Fruit fly (Drosophila melanogaster): ENCODE data around the gene croc.

The croc gene

DNA sequence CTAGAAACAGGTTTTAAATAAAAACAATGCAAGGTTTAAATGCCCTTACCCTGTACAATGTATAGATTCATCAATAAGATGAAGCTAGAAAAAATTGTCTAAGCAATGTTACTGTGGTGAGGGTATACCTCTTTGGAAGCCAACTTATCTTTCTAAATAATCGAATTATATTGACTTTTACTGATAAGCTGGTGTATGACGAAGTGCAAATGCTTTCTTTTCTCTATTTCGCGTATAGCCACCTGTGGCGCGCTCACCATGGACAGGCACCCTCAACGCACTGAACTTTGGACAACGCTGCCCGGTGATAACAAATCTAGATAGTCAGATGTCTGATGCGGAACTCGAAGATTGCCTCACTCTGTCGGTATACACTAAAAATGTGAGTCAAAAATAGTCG lies 25.6 kb upstream of the croc start:
- TF ChIP-seq EcR (GFP tag; optimal IDR thresholded peaks at IDR 0.05): no peak
- TF ChIP-seq psq (optimal IDR thresholded peaks at IDR 0.05): no peak
- TF ChIP-seq CG8478 (optimal IDR thresholded peaks at IDR 0.05): no peak
- no peak for TF ChIP-seq Dll (optimal IDR thresholded peaks at IDR 0.05)
- no peak for TF ChIP-seq usp (GFP tag; optimal IDR thresholded peaks at IDR 0.05)
- no peak for TF ChIP-seq pan (optimal IDR thresholded peaks at IDR 0.05)

DNA sequence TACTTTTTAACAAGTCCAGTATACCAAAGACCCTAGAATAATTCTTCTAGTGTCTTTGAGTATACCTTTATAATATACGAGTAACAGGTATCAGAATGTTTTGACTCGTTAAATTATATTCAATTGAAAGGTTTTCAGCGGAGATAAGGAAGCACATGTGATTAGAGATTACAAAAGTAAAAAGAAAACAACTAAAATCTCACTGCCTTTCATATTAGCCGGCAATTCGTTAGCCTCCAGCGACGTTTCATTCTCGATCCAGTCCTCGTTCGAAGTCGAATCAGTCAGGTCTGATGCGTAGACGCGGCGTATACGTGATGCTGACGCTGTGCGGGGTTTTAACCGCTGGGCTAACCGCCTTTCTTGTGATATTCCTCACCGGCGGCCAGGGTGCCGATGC lies 24.9 kb upstream of the croc start, which contains the start of gene Est-Q:
Est-Q (plus strand) TSS at position 250 of the 400 bp plus-strand sequence.
- no peak for TF ChIP-seq psq (optimal IDR thresholded peaks at IDR 0.05)
- no peak for TF ChIP-seq Dll (optimal IDR thresholded peaks at IDR 0.05)
- TF ChIP-seq EcR (GFP tag; optimal IDR thresholded peaks at IDR 0.05): no peak
- TF ChIP-seq usp (GFP tag; optimal IDR thresholded peaks at IDR 0.05): no peak
- TF ChIP-seq pan (optimal IDR thresholded peaks at IDR 0.05): no peak
- TF ChIP-seq CG8478 (optimal IDR thresholded peaks at IDR 0.05): no peak

DNA sequence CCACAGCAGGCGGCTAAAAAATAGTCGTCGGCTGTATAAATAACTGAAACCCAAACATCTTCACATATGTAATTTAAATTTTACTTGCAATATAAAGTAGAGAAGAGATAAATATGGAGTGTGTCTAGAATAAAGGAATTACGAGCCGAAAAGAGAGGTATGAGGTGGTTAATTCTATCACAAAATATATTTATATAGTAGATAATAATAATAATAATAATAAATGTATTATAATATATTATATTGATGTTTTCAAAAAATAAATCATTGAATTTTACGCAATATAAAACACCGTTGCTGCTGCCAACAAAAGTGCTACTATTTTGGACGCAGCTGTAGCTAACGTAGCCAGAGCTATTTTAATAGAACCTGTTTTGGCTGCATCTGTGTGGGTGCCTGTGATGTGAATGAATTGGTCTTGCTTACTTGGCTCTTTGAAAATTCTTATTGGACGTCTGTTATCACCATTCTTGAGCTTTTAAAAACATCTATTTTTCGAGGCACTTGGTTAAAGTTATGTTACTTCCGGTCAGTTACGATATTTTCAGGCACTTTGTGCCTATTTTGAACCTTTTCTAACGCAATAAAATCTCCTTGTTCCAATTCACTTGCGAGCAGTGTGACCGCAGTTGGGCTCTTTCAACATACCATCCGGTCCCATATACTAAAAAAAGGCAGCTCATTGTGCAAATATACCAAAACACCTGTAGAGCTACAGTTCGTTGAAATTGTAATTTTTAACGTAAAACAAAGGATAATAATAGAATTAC lies 20.8 kb upstream of the croc start, which contains the start of gene Hr78:
Hr78 (minus strand) TSS at position 630 of the 770 bp plus-strand sequence.
- no peak for TF ChIP-seq usp (GFP tag; optimal IDR thresholded peaks at IDR 0.05)
- no peak for TF ChIP-seq psq (optimal IDR thresholded peaks at IDR 0.05)
- TF ChIP-seq EcR (GFP tag; optimal IDR thresholded peaks at IDR 0.05): no peak
- no peak for TF ChIP-seq pan (optimal IDR thresholded peaks at IDR 0.05)
- no peak for TF ChIP-seq Dll (optimal IDR thresholded peaks at IDR 0.05)
- TF ChIP-seq CG8478 (optimal IDR thresholded peaks at IDR 0.05): no peak

DNA sequence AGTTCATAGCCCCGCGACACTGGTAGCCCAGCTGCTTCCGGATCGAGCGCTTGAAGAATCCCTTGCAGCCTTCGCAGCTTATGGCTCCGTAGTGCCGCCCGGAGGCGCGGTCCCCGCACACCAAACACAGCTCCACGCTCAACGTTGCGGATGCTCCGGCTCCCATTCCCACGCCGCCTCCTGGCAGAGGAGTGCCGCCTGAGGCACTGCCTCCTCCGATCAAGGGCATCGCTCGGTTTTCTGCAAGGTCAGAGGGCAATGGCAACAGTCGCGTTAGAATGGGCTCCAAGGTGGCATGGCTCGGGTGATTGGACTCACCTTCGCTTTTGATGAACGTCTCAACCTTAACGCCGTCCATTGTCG lies 20.2 kb upstream of the croc start:
- TF ChIP-seq psq (optimal IDR thresholded peaks at IDR 0.05): no peak
- TF ChIP-seq pan (optimal IDR thresholded peaks at IDR 0.05): no peak
- no peak for TF ChIP-seq EcR (GFP tag; optimal IDR thresholded peaks at IDR 0.05)
- TF ChIP-seq CG8478 (optimal IDR thresholded peaks at IDR 0.05): no peak

DNA sequence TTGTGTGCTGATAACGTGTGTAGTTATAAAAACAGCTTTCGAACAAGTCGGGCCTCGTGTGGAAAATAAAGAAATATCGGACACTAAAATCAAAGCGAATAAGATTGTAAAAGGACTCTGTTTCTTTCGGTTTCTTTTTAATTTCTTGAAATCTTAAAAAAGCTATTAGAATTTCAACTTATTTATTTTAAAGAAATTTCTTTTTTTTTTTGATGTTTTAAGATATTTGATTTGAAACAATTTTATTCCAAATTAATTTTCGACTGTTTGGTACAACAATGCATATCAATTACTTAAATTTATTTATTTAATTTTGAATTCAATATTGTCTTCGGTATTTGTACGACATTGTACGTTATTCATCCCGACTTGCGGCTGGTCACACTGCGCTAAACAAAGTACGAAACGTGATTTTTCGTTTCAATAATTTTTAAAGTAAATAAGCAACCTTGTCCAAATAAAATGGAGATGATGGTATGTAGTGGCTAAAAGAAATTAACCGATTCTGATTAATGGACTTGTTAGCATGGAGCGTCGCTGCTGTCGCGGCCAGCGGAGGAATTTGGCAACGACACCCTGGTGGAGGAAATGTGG lies 16.5 kb upstream of the croc start, which contains the start of the genes CG7202 and CG7519:
CG7202 (minus strand) TSS at position 51 of the 594 bp plus-strand sequence.
CG7519 (plus strand) TSS at position 361 of the 594 bp plus-strand sequence.
- TF ChIP-seq pan (optimal IDR thresholded peaks at IDR 0.05): no peak
- TF ChIP-seq usp (GFP tag; optimal IDR thresholded peaks at IDR 0.05): no peak
- no peak for TF ChIP-seq Dll (optimal IDR thresholded peaks at IDR 0.05)
- no peak for TF ChIP-seq psq (optimal IDR thresholded peaks at IDR 0.05)
- no peak for TF ChIP-seq EcR (GFP tag; optimal IDR thresholded peaks at IDR 0.05)
- no peak for TF ChIP-seq CG8478 (optimal IDR thresholded peaks at IDR 0.05)

DNA sequence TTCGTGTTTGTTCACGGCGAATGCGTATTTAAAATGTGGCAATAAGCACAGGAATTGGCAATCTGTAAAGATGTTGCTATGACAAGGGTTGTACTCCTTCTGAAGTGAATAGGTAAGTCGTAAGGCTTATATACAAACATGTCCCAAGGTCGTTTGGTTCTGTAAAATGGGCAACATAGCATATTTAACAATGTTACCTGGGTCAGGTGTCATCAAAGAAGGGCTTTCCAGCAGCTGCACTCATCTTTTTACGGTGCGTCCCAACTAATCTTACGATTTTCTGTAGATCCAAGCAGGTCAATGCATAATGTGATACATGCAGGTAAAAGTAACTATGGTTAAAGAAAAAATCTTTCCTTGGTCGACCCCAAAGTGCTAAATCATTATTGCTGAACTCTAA lies 14.2 kb upstream of the croc start, which contains the start of gene Neu2:
Neu2 (minus strand) TSS at position 101 of the 400 bp plus-strand sequence.
- TF ChIP-seq EcR (GFP tag; optimal IDR thresholded peaks at IDR 0.05) (no peak), CG8478 (optimal IDR thresholded peaks at IDR 0.05) (no peak), Dll (optimal IDR thresholded peaks at IDR 0.05) (no peak), pan (optimal IDR thresholded peaks at IDR 0.05) (no peak), psq (optimal IDR thresholded peaks at IDR 0.05) (no peak), usp (GFP tag; optimal IDR thresholded peaks at IDR 0.05) (no peak)

DNA sequence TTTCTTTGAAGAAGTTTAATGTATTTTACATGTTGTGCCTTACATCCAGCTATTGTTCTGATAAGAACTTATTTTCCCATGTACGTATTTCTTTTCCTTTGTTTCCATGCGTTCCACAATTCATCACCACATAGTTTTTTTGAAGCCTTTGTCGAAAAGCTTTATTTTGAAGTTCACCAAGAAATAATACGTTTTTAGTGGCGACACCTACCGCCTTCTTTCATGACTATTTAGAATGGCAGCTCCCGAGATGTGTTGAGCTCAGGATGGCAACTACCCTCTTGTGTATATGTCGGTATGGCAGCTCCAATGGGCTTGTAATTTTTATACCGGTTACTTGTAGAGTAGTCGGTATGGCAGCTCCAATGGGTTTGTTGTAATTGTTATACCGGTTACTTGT lies 7.6 kb upstream of the croc start:
- TF ChIP-seq Dll (optimal IDR thresholded peaks at IDR 0.05) (no peak), EcR (GFP tag; optimal IDR thresholded peaks at IDR 0.05) (no peak), usp (GFP tag; optimal IDR thresholded peaks at IDR 0.05) (no peak), pan (optimal IDR thresholded peaks at IDR 0.05) (no peak), psq (optimal IDR thresholded peaks at IDR 0.05) (no peak), CG8478 (optimal IDR thresholded peaks at IDR 0.05) (no peak)

DNA sequence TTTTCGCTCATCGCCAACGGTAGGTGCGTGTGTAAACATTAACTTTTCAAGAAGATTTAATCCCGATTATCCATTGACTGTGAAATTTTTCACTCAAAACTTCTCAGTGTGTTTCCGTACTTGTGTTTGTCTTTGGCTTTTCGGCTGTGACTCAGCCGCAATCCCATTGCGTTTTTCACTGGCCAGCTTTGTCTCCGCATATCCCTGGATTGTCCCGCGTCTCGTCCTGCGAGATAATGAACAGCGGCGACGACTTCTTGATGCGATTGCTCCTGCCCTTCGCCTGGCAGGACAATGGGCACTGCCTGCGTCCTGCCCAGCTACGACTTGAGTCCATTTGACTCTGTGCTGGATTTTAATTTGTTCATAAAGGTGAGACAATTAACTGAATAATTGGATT lies 5.8 kb upstream of the croc start:
- TF ChIP-seq EcR (GFP tag; optimal IDR thresholded peaks at IDR 0.05): no peak
- TF ChIP-seq usp (GFP tag; optimal IDR thresholded peaks at IDR 0.05): no peak
- no peak for TF ChIP-seq pan (optimal IDR thresholded peaks at IDR 0.05)

DNA sequence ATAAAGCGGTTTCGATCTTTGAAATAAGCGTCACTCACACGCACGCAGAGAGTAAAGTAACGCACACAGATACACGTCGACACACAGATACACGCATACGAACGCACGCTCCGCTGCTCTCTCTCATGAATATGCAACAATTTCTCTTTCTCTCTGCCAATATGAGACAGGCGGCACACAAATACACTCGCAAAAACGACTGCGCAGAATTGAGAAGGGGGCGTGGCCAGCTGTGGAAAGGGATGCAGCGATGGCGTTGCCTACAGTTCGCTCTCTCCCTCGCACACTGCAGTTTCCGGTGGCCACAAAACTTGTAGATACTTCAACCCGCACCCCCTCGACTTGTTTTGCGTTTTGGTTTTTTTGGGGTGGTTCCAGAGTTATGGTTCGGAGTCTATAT lies 3.4 kb upstream of the croc start:
- TF ChIP-seq CG8478 (optimal IDR thresholded peaks at IDR 0.05) (peak; percentile 67), EcR (GFP tag; optimal IDR thresholded peaks at IDR 0.05) (no peak), Dll (optimal IDR thresholded peaks at IDR 0.05) (peak; percentile 8)

DNA sequence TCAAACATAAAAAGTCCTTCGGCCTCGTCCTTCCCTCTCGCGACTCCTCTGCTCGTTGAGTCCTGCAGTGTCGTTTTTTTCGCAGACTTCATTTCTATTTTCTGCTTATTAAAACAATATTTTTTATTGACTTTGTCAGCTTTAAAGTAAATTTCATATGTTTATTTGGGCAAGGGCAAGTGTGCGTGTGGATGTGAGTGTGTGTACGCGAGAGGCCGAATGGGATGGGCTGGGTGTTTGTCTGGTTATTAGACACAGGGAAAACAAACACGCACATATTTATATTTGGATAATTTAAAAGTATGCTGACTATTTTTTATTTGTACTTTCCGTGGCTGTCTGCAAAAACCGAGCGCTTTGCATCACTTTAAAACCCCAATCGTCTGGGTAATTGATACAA lies 1.6 kb upstream of the croc start:
- no peak for TF ChIP-seq pan (optimal IDR thresholded peaks at IDR 0.05)
- no peak for TF ChIP-seq CG8478 (optimal IDR thresholded peaks at IDR 0.05)
- no peak for TF ChIP-seq Dll (optimal IDR thresholded peaks at IDR 0.05)
- no peak for TF ChIP-seq EcR (GFP tag; optimal IDR thresholded peaks at IDR 0.05)
- TF ChIP-seq usp (GFP tag; optimal IDR thresholded peaks at IDR 0.05): no peak
- no peak for TF ChIP-seq psq (optimal IDR thresholded peaks at IDR 0.05)

DNA sequence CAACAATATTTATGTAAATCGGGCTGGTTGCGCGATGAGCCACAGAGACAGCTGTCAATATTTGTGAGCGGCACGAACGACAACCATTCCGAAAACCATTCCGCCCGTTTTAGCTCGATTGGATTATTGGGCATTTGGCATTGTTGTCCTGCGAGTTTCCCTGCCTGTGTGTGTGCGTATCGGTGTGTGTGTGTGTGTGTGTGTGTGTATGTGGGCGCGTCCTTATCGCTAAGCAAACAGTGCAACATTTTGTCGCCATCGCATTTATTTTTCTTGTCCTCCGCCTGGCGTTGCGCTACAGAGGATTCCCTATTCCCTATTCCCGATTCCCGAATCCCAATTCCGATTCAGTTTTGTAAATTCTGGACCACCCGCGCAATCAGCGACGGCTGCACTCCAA lies 4.4 kb downstream of the croc start:
- TF ChIP-seq psq (optimal IDR thresholded peaks at IDR 0.05) (no peak), usp (GFP tag; optimal IDR thresholded peaks at IDR 0.05) (no peak), Dll (optimal IDR thresholded peaks at IDR 0.05) (no peak), EcR (GFP tag; optimal IDR thresholded peaks at IDR 0.05) (no peak), CG8478 (optimal IDR thresholded peaks at IDR 0.05) (no peak), pan (optimal IDR thresholded peaks at IDR 0.05) (no peak)

DNA sequence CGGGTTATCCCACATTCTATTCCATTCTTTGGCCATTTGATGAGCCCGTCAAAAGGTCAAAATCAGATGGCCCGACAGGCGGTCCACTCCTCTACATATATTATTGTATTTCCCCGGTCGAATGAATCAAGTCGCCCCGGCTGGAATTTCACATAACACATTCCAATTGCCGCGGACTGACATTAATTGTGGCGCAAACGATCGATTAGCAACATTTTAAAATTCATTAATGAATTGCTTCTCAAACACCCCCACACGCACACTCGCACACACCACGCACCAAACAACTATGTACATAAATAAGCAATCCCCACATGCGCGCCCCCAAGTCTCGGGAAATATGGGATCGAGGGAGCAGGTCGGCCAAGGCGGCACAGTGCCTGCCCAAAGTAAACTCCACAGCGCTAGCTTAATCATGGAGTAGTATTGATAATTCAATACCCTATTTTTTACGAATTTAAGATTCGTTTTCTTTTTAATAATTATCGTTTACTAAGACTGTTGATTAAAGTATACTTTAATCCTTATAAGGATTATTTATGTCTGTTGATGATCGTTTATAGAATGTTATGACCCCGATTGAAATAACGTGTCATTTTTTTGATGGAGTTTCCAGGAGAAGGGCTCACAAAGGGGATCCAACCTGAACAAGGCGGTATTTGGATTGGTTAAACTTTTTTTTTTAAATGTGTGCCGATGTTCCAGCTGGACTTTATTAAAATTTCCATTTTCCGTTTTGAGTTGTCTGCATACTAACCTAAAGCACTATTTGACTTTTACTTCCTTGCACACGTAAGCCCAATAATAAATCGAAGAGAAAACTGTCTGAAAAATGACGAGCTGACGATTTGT lies 10.8 kb downstream of the croc start:
- TF ChIP-seq psq (optimal IDR thresholded peaks at IDR 0.05) (no peak), usp (GFP tag; optimal IDR thresholded peaks at IDR 0.05) (no peak), CG8478 (optimal IDR thresholded peaks at IDR 0.05) (no peak), pan (optimal IDR thresholded peaks at IDR 0.05) (no peak), Dll (optimal IDR thresholded peaks at IDR 0.05) (no peak), EcR (GFP tag; optimal IDR thresholded peaks at IDR 0.05) (no peak)
